Fruit fly (Drosophila melanogaster): Measurements from ENCODE around the gene Cdc42.

Cdc42 gene

DNA sequence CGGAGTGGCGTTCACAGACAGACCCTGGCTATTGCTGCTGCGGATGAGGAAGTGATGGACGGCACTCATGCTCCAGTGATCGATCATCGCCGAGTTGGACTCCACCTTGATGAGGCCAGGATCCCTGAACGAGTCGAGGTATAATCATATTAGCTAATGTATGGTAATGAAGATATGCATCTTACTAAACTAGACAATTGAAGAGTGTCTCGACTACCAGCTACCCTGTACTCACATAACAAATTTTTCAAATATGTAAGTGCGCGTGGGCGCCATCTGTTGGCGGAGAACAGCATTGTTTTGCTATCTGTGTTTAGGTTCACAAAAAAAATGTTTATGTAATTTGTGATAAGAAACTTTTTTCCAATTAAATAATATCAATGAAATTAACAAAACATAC is 17.7 kb upstream of the Cdc42 start:
- no peak for TF ChIP-seq Pif1B (GFP tag; optimal IDR thresholded peaks at IDR 0.05)
- no peak for TF ChIP-seq CG8301 (tag; optimal IDR thresholded peaks at IDR 0.05)
- TF ChIP-seq CG12605 (GFP tag; IDR thresholded peaks at IDR 0.05): no peak
- no peak for TF ChIP-seq gl (tag; optimal IDR thresholded peaks at IDR 0.05)
- no peak for TF ChIP-seq CG4496 (GFP tag; IDR thresholded peaks at IDR 0.05)
- TF ChIP-seq D1 (tag; optimal IDR thresholded peaks at IDR 0.05): no peak
- TF ChIP-seq CG10348 (GFP tag; IDR thresholded peaks at IDR 0.05): no peak
- TF ChIP-seq Ets98B (GFP tag; IDR thresholded peaks at IDR 0.05): no peak
- TF ChIP-seq fd96Ca (GFP tag; IDR thresholded peaks at IDR 0.05): no peak
- no peak for TF ChIP-seq CG13204 (GFP tag; optimal IDR thresholded peaks at IDR 0.05)
- TF ChIP-seq CG32121 (GFP tag; IDR thresholded peaks at IDR 0.05): no peak
- TF ChIP-seq CG14655 (GFP tag; optimal IDR thresholded peaks at IDR 0.05): no peak
- TF ChIP-seq CG34367 (tag; optimal IDR thresholded peaks at IDR 0.05): no peak
- TF ChIP-seq CG9948 (tag; optimal IDR thresholded peaks at IDR 0.05): no peak
- TF ChIP-seq Pif1A (GFP tag; optimal IDR thresholded peaks at IDR 0.05): no peak
- no peak for TF ChIP-seq CG8159 (tag; optimal IDR thresholded peaks at IDR 0.05)
- no peak for TF ChIP-seq rn (GFP tag; IDR thresholded peaks at IDR 0.05)

dm6 chrX:19683040-19683875 is 13.6 kb upstream of the Cdc42 start, which contains the start of the genes dome and Ubqn:
dome (minus strand) TSS chrX:19683518.
Ubqn (plus strand) TSS chrX:19683808.
- TF ChIP-seq CG9948 (tag; optimal IDR thresholded peaks at IDR 0.05) (no peak), CG13204 (GFP tag; optimal IDR thresholded peaks at IDR 0.05) (peak; percentile 14), Ets98B (GFP tag; IDR thresholded peaks at IDR 0.05) (peak; percentile 41; the same call in 1 of the 2 replicates), CG14655 (GFP tag; optimal IDR thresholded peaks at IDR 0.05) (no peak), CG4496 (GFP tag; IDR thresholded peaks at IDR 0.05) (peak; percentile 29; the same call in 2 of the 3 replicates)

DNA sequence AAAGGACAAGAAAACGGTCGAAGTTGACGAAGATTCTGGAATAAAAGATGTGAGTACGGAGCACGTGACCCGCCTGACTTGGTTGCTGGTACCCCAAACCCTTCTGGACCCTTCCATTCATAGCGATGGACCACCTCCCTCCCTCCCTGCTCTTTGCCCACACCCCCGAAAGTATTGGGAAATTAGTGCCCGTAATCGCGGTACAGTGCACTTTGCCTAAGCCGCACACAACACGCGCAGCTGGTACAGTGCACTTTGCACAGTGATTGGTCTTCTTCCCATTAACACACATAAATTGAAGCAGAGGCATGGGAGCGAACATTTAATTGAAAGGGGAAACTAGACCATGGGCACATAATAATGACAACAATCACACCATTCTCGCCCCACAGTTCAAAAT is 12.8 kb upstream of the Cdc42 start:
- no peak for TF ChIP-seq CG13204 (GFP tag; optimal IDR thresholded peaks at IDR 0.05)
- peak; percentile 40; the same call in 1 of the 2 replicates for TF ChIP-seq CG32121 (GFP tag; IDR thresholded peaks at IDR 0.05)
- TF ChIP-seq D1 (tag; optimal IDR thresholded peaks at IDR 0.05): no peak
- no peak for TF ChIP-seq CG17806 (tag; optimal IDR thresholded peaks at IDR 0.05)
- no peak for TF ChIP-seq fd96Ca (GFP tag; IDR thresholded peaks at IDR 0.05)
- no peak for TF ChIP-seq gl (tag; optimal IDR thresholded peaks at IDR 0.05)
- no peak for TF ChIP-seq CG9948 (tag; optimal IDR thresholded peaks at IDR 0.05)
- no peak for TF ChIP-seq rn (GFP tag; IDR thresholded peaks at IDR 0.05)
- TF ChIP-seq Snoo (tag; optimal IDR thresholded peaks at IDR 0.05): no peak
- no peak for TF ChIP-seq CG15710 (tag; optimal IDR thresholded peaks at IDR 0.05)
- no peak for TF ChIP-seq CG34367 (tag; optimal IDR thresholded peaks at IDR 0.05)
- no peak for TF ChIP-seq CG8301 (tag; optimal IDR thresholded peaks at IDR 0.05)
- peak; percentile 14; the same call in 1 of the 2 replicates for TF ChIP-seq Ets98B (GFP tag; IDR thresholded peaks at IDR 0.05)
- no peak for TF ChIP-seq Pif1B (GFP tag; optimal IDR thresholded peaks at IDR 0.05)
- no peak for TF ChIP-seq CG12605 (GFP tag; IDR thresholded peaks at IDR 0.05)
- TF ChIP-seq CG4496 (GFP tag; IDR thresholded peaks at IDR 0.05): no peak
- TF ChIP-seq CG14655 (GFP tag; optimal IDR thresholded peaks at IDR 0.05): no peak
- TF ChIP-seq CG10348 (GFP tag; IDR thresholded peaks at IDR 0.05): 0 out of 2 replicates have a peak, but pooled peaks have one; percentile 10
- TF ChIP-seq EcR (GFP tag; optimal IDR thresholded peaks at IDR 0.05): no peak

- no peak for TF ChIP-seq Snoo (tag; optimal IDR thresholded peaks at IDR 0.05)
- TF ChIP-seq CG15710 (tag; optimal IDR thresholded peaks at IDR 0.05): no peak
- TF ChIP-seq Ets98B (GFP tag; IDR thresholded peaks at IDR 0.05): no peak
Measured at dm6 chrX:19688848-19689247, 8.0 kb upstream of the Cdc42 start, which contains the start of gene CG14227. CG14227 (minus strand) TSS chrX:19688948.

DNA sequence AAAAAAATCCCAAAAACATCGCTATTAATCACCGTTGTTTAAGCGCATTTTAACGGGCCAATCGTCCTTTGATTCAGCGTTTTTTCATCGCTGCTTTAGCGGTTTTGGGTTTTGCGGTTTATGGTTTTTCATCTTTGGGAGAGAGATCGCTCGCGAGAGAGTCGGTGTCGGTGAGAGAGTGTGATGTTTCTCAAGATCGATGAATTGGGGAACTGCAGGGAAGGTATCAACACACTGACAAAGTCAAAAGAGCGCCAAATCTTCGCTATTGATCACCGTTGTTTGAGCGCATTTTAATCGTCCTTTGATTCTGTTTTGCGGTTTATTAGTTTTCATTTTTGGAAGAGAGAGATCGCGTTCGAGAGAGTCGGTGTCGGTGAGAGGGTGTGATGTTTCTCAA is 6.8 kb upstream of the Cdc42 start:
- TF ChIP-seq CG10348 (GFP tag; IDR thresholded peaks at IDR 0.05) (no peak), D1 (tag; optimal IDR thresholded peaks at IDR 0.05) (no peak), CG8301 (tag; optimal IDR thresholded peaks at IDR 0.05) (no peak), Snoo (tag; optimal IDR thresholded peaks at IDR 0.05) (no peak), CG9948 (tag; optimal IDR thresholded peaks at IDR 0.05) (no peak), Pif1A (GFP tag; optimal IDR thresholded peaks at IDR 0.05) (no peak), CG34367 (tag; optimal IDR thresholded peaks at IDR 0.05) (no peak), CG17806 (tag; optimal IDR thresholded peaks at IDR 0.05) (no peak), CG13204 (GFP tag; optimal IDR thresholded peaks at IDR 0.05) (no peak), CG4496 (GFP tag; IDR thresholded peaks at IDR 0.05) (no peak), CG15710 (tag; optimal IDR thresholded peaks at IDR 0.05) (no peak), CG32121 (GFP tag; IDR thresholded peaks at IDR 0.05) (no peak)

DNA sequence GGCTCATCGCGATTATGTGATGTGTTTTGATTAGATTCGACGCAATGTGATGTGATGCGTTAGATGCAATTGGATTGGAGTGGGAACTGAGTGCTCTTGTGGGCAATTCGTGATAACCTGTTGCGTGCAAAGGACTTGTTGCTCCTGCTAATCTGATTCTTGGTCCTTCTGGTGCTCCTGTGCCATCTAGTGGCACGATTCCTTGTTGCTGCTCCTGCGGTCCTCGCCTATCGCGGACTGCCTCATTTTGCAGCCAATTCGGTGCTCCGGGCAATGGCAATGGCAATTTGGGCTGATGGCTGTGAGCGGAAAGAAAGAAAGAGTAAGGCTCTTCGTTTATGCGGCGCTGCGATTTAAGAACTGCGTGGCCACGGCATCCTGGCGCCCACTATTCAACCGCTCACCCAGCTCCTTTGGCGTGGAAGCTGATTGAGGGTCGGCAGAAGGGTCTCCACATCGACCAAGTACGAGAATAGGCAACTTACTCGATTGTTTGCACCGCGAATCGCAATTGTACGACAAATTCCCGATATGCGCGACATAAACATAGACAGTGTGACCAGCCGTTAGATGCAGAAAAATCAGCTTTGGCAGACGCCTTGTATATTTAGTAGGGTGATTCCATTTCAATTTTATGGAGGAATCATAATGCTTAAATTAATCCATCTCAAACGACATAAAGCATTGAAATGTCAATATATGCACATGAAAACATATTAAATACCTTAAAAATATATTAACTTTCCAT is 3.8 kb upstream of the Cdc42 start, which contains the start of gene Mer:
Mer (minus strand) TSS at position 550 of the 748 bp plus-strand sequence.
- peak; percentile 73; the same call in 1 of the 2 replicates for TF ChIP-seq CG12605 (GFP tag; IDR thresholded peaks at IDR 0.05)
- TF ChIP-seq CG10348 (GFP tag; IDR thresholded peaks at IDR 0.05): no peak
- peak; percentile 76 for TF ChIP-seq CG34367 (tag; optimal IDR thresholded peaks at IDR 0.05)
- TF ChIP-seq rn (GFP tag; IDR thresholded peaks at IDR 0.05): peak; percentile 66; the same call in 1 of the 2 replicates
- peak; percentile 93 for TF ChIP-seq CG4496 (GFP tag; IDR thresholded peaks at IDR 0.05)
- TF ChIP-seq D1 (tag; optimal IDR thresholded peaks at IDR 0.05): no peak
- TF ChIP-seq gl (tag; optimal IDR thresholded peaks at IDR 0.05): peak; percentile 79
- TF ChIP-seq CG13204 (GFP tag; optimal IDR thresholded peaks at IDR 0.05): no peak
- TF ChIP-seq fd96Ca (GFP tag; IDR thresholded peaks at IDR 0.05): peak; percentile 95
- TF ChIP-seq CG17806 (tag; optimal IDR thresholded peaks at IDR 0.05): peak; percentile 77
- no peak for TF ChIP-seq Pif1A (GFP tag; optimal IDR thresholded peaks at IDR 0.05)
- peak; percentile 88 for TF ChIP-seq Ets98B (GFP tag; IDR thresholded peaks at IDR 0.05)
- TF ChIP-seq Pif1B (GFP tag; optimal IDR thresholded peaks at IDR 0.05): no peak
- no peak for TF ChIP-seq EcR (GFP tag; optimal IDR thresholded peaks at IDR 0.05)
- TF ChIP-seq CG32121 (GFP tag; IDR thresholded peaks at IDR 0.05): peak; percentile 87
- no peak for TF ChIP-seq CG14655 (GFP tag; optimal IDR thresholded peaks at IDR 0.05)
- peak; percentile 82 for TF ChIP-seq CG15710 (tag; optimal IDR thresholded peaks at IDR 0.05)
- TF ChIP-seq CG8301 (tag; optimal IDR thresholded peaks at IDR 0.05): peak; percentile 87
- TF ChIP-seq CG9948 (tag; optimal IDR thresholded peaks at IDR 0.05): peak; percentile 76
- peak; percentile 88 for TF ChIP-seq Snoo (tag; optimal IDR thresholded peaks at IDR 0.05)
- peak; percentile 82 for TF ChIP-seq CG8159 (tag; optimal IDR thresholded peaks at IDR 0.05)

All from whole organism, pupa.